Worm (Caenorhabditis elegans) whole organism, L2 larva: ENCODE measurements around the gene ZK673.6.

ENCODE experiments used
- C34F6.9 ChIP-seq: fragments of 150-350 bp; optimal IDR thresholded peaks from 2 replicates; lab custom pipeline; 2014; ENCODE audit warnings: missing biosample characterization, missing genetic modification characterization
- F13H6.1 ChIP-seq: sonication (generic microtip); optimal IDR thresholded peaks from 2 replicates; lab custom pipeline; 2016; ENCODE audit warnings: missing genetic modification characterization, missing compliant biosample characterization
- R02D3.7 ChIP-seq: fragments of 150-350 bp; optimal IDR thresholded peaks from 2 replicates; lab custom pipeline; 2014; ENCODE audit warnings: missing biosample characterization, missing genetic modification characterization
- Y55F3AM.14 ChIP-seq: fragments of 200-800 bp; sonication (Bioruptor generic); optimal IDR thresholded peaks from 2 replicates; lab custom pipeline; 2018; ENCODE audit warnings: mild to moderate bottlenecking, missing genetic modification characterization, missing compliant biosample characterization
- ZK546.5 ChIP-seq: sonication (generic microtip); optimal IDR thresholded peaks from 2 replicates; lab custom pipeline; 2017; ENCODE audit warnings: missing biosample characterization, missing genetic modification characterization
- alr-1 ChIP-seq: fragments of 150-350 bp; optimal IDR thresholded peaks from 2 replicates; lab custom pipeline; 2014; ENCODE audit warnings: missing biosample characterization, missing genetic modification characterization
- aly-2 ChIP-seq: fragments of 150-350 bp; optimal IDR thresholded peaks from 2 replicates; lab custom pipeline; 2014; ENCODE audit warnings: missing biosample characterization, missing genetic modification characterization
- ama-1 ChIP-seq: fragments of 150-350 bp; optimal IDR thresholded peaks from 2 replicates; lab custom pipeline; 2018; ENCODE audit warnings: inconsistent platforms
- blmp-1 ChIP-seq: sonication (generic microtip); optimal IDR thresholded peaks from 2 replicates; lab custom pipeline; 2017; ENCODE audit warnings: missing genetic modification characterization, mild to moderate bottlenecking, missing compliant biosample characterization, antibody characterized with exemption, moderate library complexity; ENCODE audit not compliant: insufficient read depth
- ceh-16 ChIP-seq: fragments of 150-350 bp; optimal IDR thresholded peaks from 2 replicates; lab custom pipeline; 2014; ENCODE audit warnings: missing biosample characterization, missing genetic modification characterization
- ceh-82 ChIP-seq: fragments of 150-350 bp; optimal IDR thresholded peaks from 2 replicates; lab custom pipeline; 2014; ENCODE audit warnings: missing biosample characterization, missing genetic modification characterization
- crh-2 ChIP-seq: sonication (generic microtip); optimal IDR thresholded peaks from 2 replicates; lab custom pipeline; 2017; ENCODE audit warnings: missing biosample characterization, missing genetic modification characterization
- dmd-4 ChIP-seq: sonication (generic microtip); optimal IDR thresholded peaks from 2 replicates; lab custom pipeline; 2017; ENCODE audit warnings: missing biosample characterization, missing genetic modification characterization
- egl-27 ChIP-seq: sonication (generic microtip); optimal IDR thresholded peaks from 3 replicates; lab custom pipeline; 2017; ENCODE audit warnings: missing biosample characterization, missing genetic modification reagents, missing genetic modification characterization
- elt-1 ChIP-seq: fragments of 150-350 bp; optimal IDR thresholded peaks from 2 replicates; lab custom pipeline; 2014; ENCODE audit warnings: missing biosample characterization, missing genetic modification characterization
- elt-3 ChIP-seq: sonication (generic microtip); optimal IDR thresholded peaks from 2 replicates; lab custom pipeline; 2017; ENCODE audit warnings: missing biosample characterization, missing genetic modification characterization
- fos-1 ChIP-seq: fragments of 150-350 bp; optimal IDR thresholded peaks from 2 replicates; lab custom pipeline; 2014; ENCODE audit warnings: missing biosample characterization, missing genetic modification characterization
- gmeb-1 ChIP-seq: fragments of 150-350 bp; optimal IDR thresholded peaks from 2 replicates; lab custom pipeline; 2014; ENCODE audit warnings: missing biosample characterization, missing genetic modification characterization
- lin-11 ChIP-seq: fragments of 150-350 bp; sonication (generic microtip); optimal IDR thresholded peaks from 2 replicates; lab custom pipeline; 2014; ENCODE audit warnings: missing biosample characterization, missing genetic modification characterization, inconsistent platforms, mixed read lengths
- lin-13 ChIP-seq: fragments of 150-350 bp; optimal IDR thresholded peaks from 2 replicates; lab custom pipeline; 2014; ENCODE audit warnings: missing biosample characterization, missing genetic modification reagents, missing genetic modification characterization
- lin-39 ChIP-seq: fragments of 150-350 bp; optimal IDR thresholded peaks from 2 replicates; lab custom pipeline; 2014; ENCODE audit warnings: missing biosample characterization, missing genetic modification reagents, missing genetic modification characterization
- lsy-2 ChIP-seq, 2 experiments: fragments of 150-350 bp in 1 of 2; sonication (generic microtip) in 1 of 2; optimal IDR thresholded peaks; 2 replicates each; lab custom pipeline; 2014 to 2017; ENCODE audit warnings: missing biosample characterization in 2 of 2, missing genetic modification characterization in 2 of 2
- mab-5 ChIP-seq: fragments of 150-350 bp; optimal IDR thresholded peaks from 2 replicates; lab custom pipeline; 2014; ENCODE audit warnings: missing biosample characterization, missing genetic modification characterization
- mbf-1 ChIP-seq: sonication (generic microtip); optimal IDR thresholded peaks from 2 replicates; lab custom pipeline; 2017; ENCODE audit warnings: missing biosample characterization, missing genetic modification characterization
- mdl-1 ChIP-seq, 2 experiments: fragments of 150-350 bp in 1 of 2; sonication (generic microtip) in 1 of 2; optimal IDR thresholded peaks; 2 replicates each; lab custom pipeline; 2017; ENCODE audit warnings: missing biosample characterization in 2 of 2, missing genetic modification characterization in 2 of 2
- nhr-10 ChIP-seq: sonication (generic microtip); optimal IDR thresholded peaks from 2 replicates; lab custom pipeline; 2017; ENCODE audit warnings: missing biosample characterization, missing genetic modification characterization
- nhr-11 ChIP-seq: fragments of 150-350 bp; optimal IDR thresholded peaks from 2 replicates; lab custom pipeline; 2014; ENCODE audit warnings: missing biosample characterization, missing genetic modification characterization
- nhr-12 ChIP-seq: fragments of 150-350 bp; optimal IDR thresholded peaks from 2 replicates; lab custom pipeline; 2014; ENCODE audit warnings: missing biosample characterization, missing genetic modification characterization
- nhr-129 ChIP-seq: fragments of 150-350 bp; optimal IDR thresholded peaks from 2 replicates; lab custom pipeline; 2014; ENCODE audit warnings: missing biosample characterization, missing genetic modification characterization
- nhr-21 ChIP-seq: fragments of 150-350 bp; optimal IDR thresholded peaks from 2 replicates; lab custom pipeline; 2014; ENCODE audit warnings: missing biosample characterization, missing genetic modification characterization
- nhr-23 ChIP-seq: fragments of 150-350 bp; optimal IDR thresholded peaks from 2 replicates; lab custom pipeline; 2014; ENCODE audit warnings: missing biosample characterization, missing genetic modification reagents, missing genetic modification characterization
- nhr-237 ChIP-seq: fragments of 150-350 bp; optimal IDR thresholded peaks from 2 replicates; lab custom pipeline; 2014; ENCODE audit warnings: missing biosample characterization, missing genetic modification characterization
- nhr-25 ChIP-seq: fragments of 150-350 bp; sonication (generic microtip); optimal IDR thresholded peaks from 3 replicates; lab custom pipeline; 2014; ENCODE audit warnings: missing biosample characterization, missing genetic modification characterization
- nhr-6 ChIP-seq: fragments of 150-350 bp; optimal IDR thresholded peaks from 2 replicates; lab custom pipeline; 2014; ENCODE audit warnings: missing biosample characterization, missing genetic modification characterization
- nhr-77 ChIP-seq: fragments of 150-350 bp; optimal IDR thresholded peaks from 2 replicates; lab custom pipeline; 2014; ENCODE audit warnings: missing biosample characterization, missing genetic modification characterization
- peb-1 ChIP-seq: fragments of 150-350 bp; optimal IDR thresholded peaks from 2 replicates; lab custom pipeline; 2014; ENCODE audit warnings: missing biosample characterization, missing genetic modification characterization
- sem-4 ChIP-seq: fragments of 150-350 bp; optimal IDR thresholded peaks from 2 replicates; lab custom pipeline; 2014; ENCODE audit warnings: missing biosample characterization, missing genetic modification reagents, missing genetic modification characterization
- skn-1 ChIP-seq: sonication (generic microtip); optimal IDR thresholded peaks from 2 replicates; lab custom pipeline; 2017; ENCODE audit warnings: missing biosample characterization, missing genetic modification characterization
- sma-3 ChIP-seq: sonication (generic microtip); optimal IDR thresholded peaks from 2 replicates; lab custom pipeline; 2016; ENCODE audit warnings: missing genetic modification reagents, missing genetic modification characterization, missing compliant biosample characterization
- sma-9 ChIP-seq, 2 experiments: fragments of 150-350 bp in 1 of 2; sonication (generic microtip) in 1 of 2; optimal IDR thresholded peaks; 2 replicates each; lab custom pipeline; 2014 to 2016; ENCODE audit warnings: missing genetic modification characterization in 2 of 2, mild to moderate bottlenecking in 1 of 2, missing biosample characterization in 1 of 2, missing compliant biosample characterization in 1 of 2, missing genetic modification reagents in 1 of 2, moderate library complexity in 1 of 2
- snpc-4 ChIP-seq: fragments of 150-350 bp; optimal IDR thresholded peaks from 2 replicates; lab custom pipeline; 2014; ENCODE audit warnings: missing biosample characterization, missing genetic modification characterization
- unc-39 ChIP-seq: fragments of 150-350 bp; optimal IDR thresholded peaks from 2 replicates; lab custom pipeline; 2014; ENCODE audit warnings: missing biosample characterization, missing genetic modification characterization
- unc-55 ChIP-seq: fragments of 150-350 bp; sonication (generic microtip); optimal IDR thresholded peaks from 3 replicates; lab custom pipeline; 2014; ENCODE audit warnings: missing biosample characterization, missing genetic modification reagents, missing genetic modification characterization
- unc-62 ChIP-seq: fragments of 150-350 bp; optimal IDR thresholded peaks from 2 replicates; lab custom pipeline; 2014; ENCODE audit warnings: missing biosample characterization, missing genetic modification reagents, missing genetic modification characterization
- zag-1 ChIP-seq: fragments of 150-350 bp; optimal IDR thresholded peaks from 2 replicates; lab custom pipeline; 2014; ENCODE audit warnings: missing biosample characterization, missing genetic modification characterization
- ztf-1 ChIP-seq: fragments of 200-800 bp; sonication (Bioruptor generic); conservative IDR thresholded peaks from 2 replicates; pipeline ENCODE4 v1.3.6; 2022; ENCODE audit warnings: missing genetic modification characterization, missing compliant biosample characterization
- ztf-11 ChIP-seq: sonication (generic microtip); optimal IDR thresholded peaks from 2 replicates; lab custom pipeline; 2017; ENCODE audit warnings: missing biosample characterization, missing genetic modification characterization
- ztf-4 ChIP-seq: fragments of 150-350 bp; optimal IDR thresholded peaks from 2 replicates; lab custom pipeline; 2014; ENCODE audit warnings: missing biosample characterization, missing genetic modification characterization

Gene ZK673.6

ce11 chrII:10452620-10453019 lies 11.5 kb downstream of the ZK673.6 start, which contains the start of gene ZK673.4:
TSS of gene ZK673.4 (plus strand) at chrII:10452920.
- TF ChIP-seq nhr-12 (no peak), nhr-11 (tag; lab: Kevin White, UChicago) (no peak), nhr-129 (tag; lab: Kevin White, UChicago) (no peak), R02D3.7 (tag; lab: Kevin White, UChicago) (no peak), ztf-4 (no peak), C34F6.9 (tag; lab: Kevin White, UChicago) (no peak), lsy-2 (tag; optimal IDR thresholded peaks at IDR 0.05; lab: Kevin White, UChicago) (no peak), ZK546.5 (no peak), ztf-11 (no peak), sem-4 (tag; lab: Kevin White, UChicago) (no peak), nhr-23 (tag; lab: Kevin White, UChicago) (no peak), ceh-82 (no peak), ceh-16 (no peak), unc-39 (tag; lab: Kevin White, UChicago) (no peak), alr-1 (tag; lab: Kevin White, UChicago) (no peak), skn-1 (no peak), fos-1 (tag; lab: Kevin White, UChicago) (no peak), ama-1 (lab: Kevin White, UChicago) (no peak)
- TF ChIP-seq, all 48 proteins: peak for 0

- no peak for TF ChIP-seq snpc-4 (tag; lab: Kevin White, UChicago)
- no peak for TF ChIP-seq blmp-1
- TF ChIP-seq lin-11 (tag; lab: Kevin White, UChicago), result no peak
- TF ChIP-seq dmd-4 (tag; lab: Kevin White, UChicago), result no peak
- no peak for TF ChIP-seq sem-4 (tag; lab: Kevin White, UChicago)
- peak in 1 of 2 experiments; percentile 28 for TF ChIP-seq lsy-2 (tag; optimal IDR thresholded peaks at IDR 0.05; lab: Kevin White, UChicago)
- no peak for TF ChIP-seq nhr-10 (tag; lab: Kevin White, UChicago)
- no peak for TF ChIP-seq nhr-77 (tag; lab: Kevin White, UChicago)
- TF ChIP-seq gmeb-1 (tag; lab: Kevin White, UChicago), result no peak
- TF ChIP-seq ZK546.5, result no peak
- TF ChIP-seq mdl-1 (tag; optimal IDR thresholded peaks at IDR 0.05; lab: Kevin White, UChicago), result no peak
- TF ChIP-seq nhr-6 (tag; lab: Kevin White, UChicago), result peak; percentile 15
- TF ChIP-seq nhr-129 (tag; lab: Kevin White, UChicago), result peak; percentile 0
- TF ChIP-seq egl-27, result no peak
- no peak for TF ChIP-seq unc-39 (tag; lab: Kevin White, UChicago)
- TF ChIP-seq sma-3 (GFP tag; lab: Kevin White, UChicago), result no peak
- TF ChIP-seq nhr-11 (tag; lab: Kevin White, UChicago), result no peak
- TF ChIP-seq ztf-11, result no peak
- no peak for TF ChIP-seq mbf-1 (tag; lab: Kevin White, UChicago)
- no peak for TF ChIP-seq skn-1
- no peak for TF ChIP-seq ztf-1 (GFP tag; lab: Robert Waterston, UW)
- TF ChIP-seq ztf-4, result peak; percentile 60
- no peak for TF ChIP-seq F13H6.1 (tag; lab: Kevin White, UChicago)
- peak; percentile 24 for TF ChIP-seq nhr-21
- no peak for TF ChIP-seq elt-1 (tag; lab: Kevin White, UChicago)
- TF ChIP-seq crh-2, result peak; percentile 23
- no peak for TF ChIP-seq mab-5 (tag; lab: Kevin White, UChicago)
- TF ChIP-seq Y55F3AM.14 (GFP tag; lab: Kevin White, UChicago), result no peak
- no peak for TF ChIP-seq nhr-23 (tag; lab: Kevin White, UChicago)
- TF ChIP-seq zag-1, result no peak
- no peak for TF ChIP-seq nhr-12
- no peak for TF ChIP-seq ama-1 (lab: Kevin White, UChicago)
- no peak for TF ChIP-seq ceh-82
- TF ChIP-seq ceh-16, result no peak
- no peak for TF ChIP-seq lin-13 (GFP tag; lab: Kevin White, UChicago)
- peak; percentile 49 for TF ChIP-seq C34F6.9 (tag; lab: Kevin White, UChicago)
- TF ChIP-seq alr-1 (tag; lab: Kevin White, UChicago), result no peak
- no peak for TF ChIP-seq unc-62
- no peak for TF ChIP-seq R02D3.7 (tag; lab: Kevin White, UChicago)
- peak; percentile 36 for TF ChIP-seq nhr-25 (tag; lab: Kevin White, UChicago)
- TF ChIP-seq sma-9 (GFP tag; optimal IDR thresholded peaks at IDR 0.05; lab: Kevin White, UChicago), result peak; percentile 12
- TF ChIP-seq sma-9 (tag; optimal IDR thresholded peaks at IDR 0.05; lab: Kevin White, UChicago), result no peak
- TF ChIP-seq nhr-237 (tag; lab: Kevin White, UChicago), result no peak
- TF ChIP-seq peb-1, result no peak
- no peak for TF ChIP-seq fos-1 (tag; lab: Kevin White, UChicago)
- TF ChIP-seq lin-39 (tag; lab: Kevin White, UChicago), result no peak
- no peak for TF ChIP-seq elt-3 (tag; lab: Kevin White, UChicago)
- TF ChIP-seq unc-55, result peak; percentile 14
- no peak for TF ChIP-seq aly-2 (tag; lab: Kevin White, UChicago)
Measured at ce11 chrII:10450335-10450734, 13.8 kb downstream of the ZK673.6 start.
